Worm (Caenorhabditis elegans) whole organism, L4 larva: ENCODE data around the gene nhr-31.

Experiments used
- F37D6.2 ChIP-seq: sonication (generic microtip); optimal IDR thresholded peaks from 2 replicates; lab custom pipeline; 2016; ENCODE audit warnings: mild to moderate bottlenecking, missing genetic modification characterization, missing compliant biosample characterization
- F44E2.7 ChIP-seq: fragments of 200-800 bp; sonication (Bioruptor generic); IDR thresholded peaks from 2 replicates; pipeline ENCODE4 v2.1.2; 2022; ENCODE audit warnings: missing genetic modification characterization, missing compliant biosample characterization
- F49E8.2 ChIP-seq: sonication (generic microtip); optimal IDR thresholded peaks from 2 replicates; lab custom pipeline; 2016; ENCODE audit warnings: missing compliant biosample characterization, mild to moderate bottlenecking, missing genetic modification characterization, borderline replicate concordance
- T26A8.4 ChIP-seq: fragments of 200-800 bp; sonication (Bioruptor generic); IDR thresholded peaks from 2 replicates; pipeline ENCODE4 v1.3.6; 2022; ENCODE audit warnings: missing genetic modification characterization, missing compliant biosample characterization
- Y48G9A.11 ChIP-seq: fragments of 200-800 bp; sonication (Bioruptor generic); IDR thresholded peaks from 2 replicates; pipeline ENCODE4 v1.3.6; 2022; ENCODE audit warnings: missing genetic modification reagents, missing genetic modification characterization, missing compliant biosample characterization
- Y5F2A.4 ChIP-seq: fragments of 200-800 bp; sonication (Bioruptor generic); optimal IDR thresholded peaks from 2 replicates; lab custom pipeline; 2018; ENCODE audit warnings: mild to moderate bottlenecking, missing genetic modification characterization, missing compliant biosample characterization
- ZK546.5 ChIP-seq, 2 experiments: sonication (generic microtip); optimal IDR thresholded peaks; 2 replicates each; lab custom pipeline; 2017; ENCODE audit warnings: missing biosample characterization in 2 of 2, missing genetic modification characterization in 2 of 2
- arid-1 ChIP-seq: fragments of 200-800 bp; sonication (Bioruptor generic); conservative IDR thresholded peaks from 2 replicates; pipeline ENCODE4 v1.3.6; 2022; ENCODE audit warnings: missing genetic modification reagents, missing genetic modification characterization, missing compliant biosample characterization
- ceh-20 ChIP-seq: fragments of 200-800 bp; sonication (Bioruptor generic); IDR thresholded peaks from 2 replicates; pipeline ENCODE4 v1.3.6; 2022; ENCODE audit warnings: missing genetic modification reagents, missing genetic modification characterization, missing compliant biosample characterization
- ceh-28 ChIP-seq: fragments of 150-350 bp; optimal IDR thresholded peaks from 2 replicates; lab custom pipeline; 2014; ENCODE audit warnings: missing biosample characterization, missing genetic modification reagents, missing genetic modification characterization
- cey-2 ChIP-seq: sonication (generic microtip); optimal IDR thresholded peaks from 3 replicates; lab custom pipeline; 2017; ENCODE audit warnings: missing genetic modification characterization, mild to moderate bottlenecking, missing compliant biosample characterization, antibody characterized with exemption, borderline replicate concordance; ENCODE audit not compliant: insufficient read depth
- daf-16 ChIP-seq, 3 experiments: sonication (generic microtip); optimal IDR thresholded peaks; 2 replicates each; lab custom pipeline; 2016 to 2017; ENCODE audit warnings: missing genetic modification characterization in 3 of 3, missing genetic modification reagents in 3 of 3, mild to moderate bottlenecking in 2 of 3, missing compliant biosample characterization in 2 of 3, missing biosample characterization in 1 of 3, moderate library complexity in 1 of 3
- dmd-6 ChIP-seq: fragments of 200-800 bp; sonication (Bioruptor generic); IDR thresholded peaks from 2 replicates; pipeline ENCODE4 v1.3.6; 2022; ENCODE audit warnings: missing genetic modification reagents, missing genetic modification characterization, missing compliant biosample characterization
- dpl-1 ChIP-seq: fragments of 150-350 bp; optimal IDR thresholded peaks from 2 replicates; lab custom pipeline; 2014; ENCODE audit warnings: missing biosample characterization, missing genetic modification reagents, missing genetic modification characterization
- duxl-1 ChIP-seq: sonication (generic microtip); optimal IDR thresholded peaks from 2 replicates; lab custom pipeline; 2016; ENCODE audit warnings: mild to moderate bottlenecking, missing genetic modification characterization, moderate library complexity, missing compliant biosample characterization; ENCODE audit not compliant: poor library complexity
- dve-1 ChIP-seq: sonication (generic microtip); optimal IDR thresholded peaks from 2 replicates; lab custom pipeline; 2017; ENCODE audit warnings: antibody characterized with exemption, mild to moderate bottlenecking, missing genetic modification characterization, missing compliant biosample characterization; ENCODE audit not compliant: insufficient read depth
- egl-27 ChIP-seq: sonication (generic microtip); optimal IDR thresholded peaks from 3 replicates; lab custom pipeline; 2017; ENCODE audit warnings: missing biosample characterization, missing genetic modification reagents, missing genetic modification characterization
- fkh-10 ChIP-seq: fragments of 150-350 bp; optimal IDR thresholded peaks from 2 replicates; lab custom pipeline; 2014; ENCODE audit warnings: missing biosample characterization, missing genetic modification reagents, missing genetic modification characterization
- fos-1 ChIP-seq: fragments of 150-350 bp; optimal IDR thresholded peaks from 2 replicates; lab custom pipeline; 2014; ENCODE audit warnings: missing biosample characterization, missing genetic modification characterization
- hif-1 ChIP-seq, 2 experiments: sonication (generic microtip); optimal IDR thresholded peaks; 2 replicates each; lab custom pipeline; 2016 to 2017; ENCODE audit warnings: missing compliant biosample characterization in 2 of 2, missing genetic modification characterization in 2 of 2, missing genetic modification reagents in 2 of 2, missing genotype in 2 of 2, mild to moderate bottlenecking in 1 of 2
- hlh-11 ChIP-seq: fragments of 200-800 bp; sonication (Bioruptor generic); optimal IDR thresholded peaks from 2 replicates; lab custom pipeline; 2018; ENCODE audit warnings: mild to moderate bottlenecking, missing genetic modification characterization, missing compliant biosample characterization
- hlh-30 ChIP-seq: sonication (generic microtip); optimal IDR thresholded peaks from 2 replicates; lab custom pipeline; 2017; ENCODE audit warnings: antibody characterized with exemption, mild to moderate bottlenecking, missing genetic modification characterization, missing compliant biosample characterization; ENCODE audit not compliant: insufficient read depth
- lin-1 ChIP-seq: fragments of 200-800 bp; sonication (Bioruptor generic); IDR thresholded peaks from 2 replicates; pipeline ENCODE4 v1.3.6; 2022; ENCODE audit warnings: missing genetic modification reagents, missing genetic modification characterization, missing compliant biosample characterization
- lin-15B ChIP-seq: fragments of 150-350 bp; sonication (generic microtip); optimal IDR thresholded peaks from 3 replicates; lab custom pipeline; 2014; ENCODE audit warnings: missing biosample characterization, missing genetic modification characterization
- lin-29 ChIP-seq: fragments of 200-800 bp; sonication (Bioruptor generic); IDR thresholded peaks from 2 replicates; pipeline ENCODE4 v1.3.6; 2022; ENCODE audit warnings: missing genetic modification reagents, missing genetic modification characterization, missing compliant biosample characterization
- lin-39 ChIP-seq: fragments of 150-350 bp; optimal IDR thresholded peaks from 2 replicates; lab custom pipeline; 2014; ENCODE audit warnings: missing biosample characterization, missing genetic modification reagents, missing genetic modification characterization
- lsy-2 ChIP-seq, 2 experiments: fragments of 150-350 bp in 1 of 2; sonication (generic microtip) in 1 of 2; optimal IDR thresholded peaks; 2 replicates each; lab custom pipeline; 2014 to 2017; ENCODE audit warnings: missing biosample characterization in 2 of 2, missing genetic modification characterization in 2 of 2
- madf-5 ChIP-seq, 2 experiments: fragments of 200-800 bp; sonication (Bioruptor generic); IDR thresholded peaks; 2 replicates each; pipeline ENCODE4 v1.3.6; 2022; ENCODE audit warnings: missing compliant biosample characterization in 2 of 2, missing genetic modification characterization in 2 of 2
- mdl-1 ChIP-seq, 2 experiments: fragments of 150-350 bp in 1 of 2; sonication (generic microtip) in 1 of 2; optimal IDR thresholded peaks; 2 replicates each; lab custom pipeline; 2014 to 2017; ENCODE audit warnings: missing biosample characterization in 2 of 2, missing genetic modification characterization in 2 of 2
- mxl-2 ChIP-seq: fragments of 200-800 bp; sonication (Bioruptor generic); conservative IDR thresholded peaks from 2 replicates; pipeline ENCODE4 v1.3.6; 2022; ENCODE audit warnings: missing genetic modification reagents, missing genetic modification characterization, missing compliant biosample characterization
- nhr-11 ChIP-seq: fragments of 150-350 bp; optimal IDR thresholded peaks from 2 replicates; lab custom pipeline; 2014; ENCODE audit warnings: missing biosample characterization, missing genetic modification characterization
- nhr-237 ChIP-seq: sonication (generic microtip); optimal IDR thresholded peaks from 2 replicates; lab custom pipeline; 2017; ENCODE audit warnings: missing biosample characterization, missing genetic modification characterization
- nhr-28 ChIP-seq: fragments of 150-350 bp; optimal IDR thresholded peaks from 2 replicates; lab custom pipeline; 2014; ENCODE audit warnings: missing biosample characterization, missing genetic modification characterization
- nhr-41 ChIP-seq: fragments of 200-800 bp; sonication (Bioruptor generic); IDR thresholded peaks from 2 replicates; pipeline ENCODE4 v1.3.6; 2022; ENCODE audit warnings: missing genetic modification reagents, missing genetic modification characterization, missing compliant biosample characterization
- nhr-76 ChIP-seq: fragments of 150-350 bp; optimal IDR thresholded peaks from 2 replicates; lab custom pipeline; 2014; ENCODE audit warnings: missing biosample characterization, missing genetic modification characterization
- rbr-2 ChIP-seq: sonication (generic microtip); optimal IDR thresholded peaks from 2 replicates; lab custom pipeline; 2016; ENCODE audit warnings: missing genotype, missing genetic modification characterization, missing compliant biosample characterization
- sdz-12 ChIP-seq: fragments of 200-800 bp; sonication (Bioruptor generic); optimal IDR thresholded peaks from 2 replicates; lab custom pipeline; 2018; ENCODE audit warnings: mild to moderate bottlenecking, missing genetic modification characterization, missing compliant biosample characterization
- set-16 ChIP-seq: fragments of 200-800 bp; sonication (Bioruptor generic); IDR thresholded peaks from 2 replicates; pipeline ENCODE4 v1.3.6; 2022; ENCODE audit warnings: missing genetic modification reagents, missing genetic modification characterization, missing compliant biosample characterization
- skn-1 ChIP-seq: fragments of 150-350 bp; optimal IDR thresholded peaks from 2 replicates; lab custom pipeline; 2014; ENCODE audit warnings: missing biosample characterization, missing genetic modification characterization
- spr-3 ChIP-seq: fragments of 200-800 bp; sonication (Bioruptor generic); optimal IDR thresholded peaks from 2 replicates; lab custom pipeline; 2018; ENCODE audit warnings: mild to moderate bottlenecking, missing genetic modification characterization, missing compliant biosample characterization
- tra-1 ChIP-seq: fragments of 200-800 bp; sonication (Bioruptor generic); IDR thresholded peaks from 2 replicates; pipeline ENCODE4 v1.3.6; 2022; ENCODE audit warnings: missing genetic modification reagents, missing genetic modification characterization, missing compliant biosample characterization
- unc-39 ChIP-seq: sonication (generic microtip); optimal IDR thresholded peaks from 2 replicates; lab custom pipeline; 2017; ENCODE audit warnings: missing biosample characterization, missing genetic modification characterization
- unc-62 ChIP-seq, 3 experiments: fragments of 150-350 bp in 1 of 3; sonication (generic microtip); optimal IDR thresholded peaks in 2 of 3; peaks in 1 of 3; 1 replicate in 1 of 3; 2 replicates in 2 of 3; lab custom pipeline; 2014 to 2017; ENCODE audit warnings: missing biosample characterization in 3 of 3, missing genetic modification characterization in 3 of 3, missing genetic modification reagents in 3 of 3, missing genotype in 1 of 3
- zag-1 ChIP-seq: fragments of 150-350 bp; optimal IDR thresholded peaks from 2 replicates; lab custom pipeline; 2014; ENCODE audit warnings: missing biosample characterization, missing genetic modification characterization
- zfp-3 ChIP-seq: fragments of 200-800 bp; sonication (Bioruptor generic); conservative IDR thresholded peaks from 2 replicates; pipeline ENCODE4 v1.3.6; 2022; ENCODE audit warnings: missing genetic modification reagents, missing genetic modification characterization, missing compliant biosample characterization

The nhr-31 gene

DNA sequence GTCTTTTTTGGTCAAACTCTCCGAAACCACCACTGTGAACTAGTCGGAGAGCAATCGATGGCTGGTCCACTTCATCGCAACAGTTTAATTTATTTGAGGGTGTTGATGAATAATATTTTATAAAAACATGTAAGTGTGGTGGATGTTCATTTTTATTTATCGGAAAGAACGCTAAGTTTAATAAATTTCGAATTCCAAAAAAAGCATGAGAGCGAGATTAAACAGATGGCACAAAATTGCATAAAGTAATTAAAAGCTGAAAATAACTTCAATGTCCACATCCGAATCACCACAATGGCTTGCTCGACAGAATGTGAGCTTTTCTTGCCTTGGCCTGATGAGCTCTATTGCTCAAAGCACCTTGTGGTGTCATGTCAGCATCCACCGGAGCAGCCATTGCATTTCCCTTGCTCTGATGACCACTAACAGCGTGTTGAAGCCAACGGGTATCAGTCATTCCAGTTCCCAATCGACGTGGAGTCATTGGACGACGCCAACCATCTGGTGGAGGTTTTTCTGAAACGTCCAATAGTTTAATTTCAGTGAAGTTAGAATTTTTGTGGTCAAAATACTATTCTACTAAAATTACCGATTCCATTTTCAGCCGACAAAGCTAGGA, 45.5 kb downstream of the nhr-31 start (continued):
- TF ChIP-seq lsy-2 (tag; optimal IDR thresholded peaks at IDR 0.05; lab: Kevin White, UChicago) (no peak), tra-1 (GFP tag; lab: Robert Waterston, UW) (0 out of 2 replicates have a peak, but pooled peaks have one; percentile 12), fos-1 (no peak), egl-27 (no peak), ceh-20 (no peak), dmd-6 (GFP tag; lab: Robert Waterston, UW) (no peak), nhr-237 (tag; lab: Kevin White, UChicago) (no peak), F37D6.2 (no peak), unc-39 (tag; lab: Kevin White, UChicago) (no peak), lin-1 (no peak), set-16 (GFP tag; lab: Robert Waterston, UW) (no peak), T26A8.4 (GFP tag; lab: Robert Waterston, UW) (peak; percentile 75; the same call in 1 of the 2 replicates), rbr-2 (tag; lab: Kevin White, UChicago) (no peak), fkh-10 (GFP tag; lab: Kevin White, UChicago) (no peak), Y48G9A.11 (GFP tag; lab: Robert Waterston, UW) (no peak; the same call in 1 of the 2 replicates), madf-5 (GFP tag; IDR thresholded peaks at IDR 0.05; lab: Robert Waterston, UW) (no peak), ZK546.5 (tag; optimal IDR thresholded peaks at IDR 0.05; lab: Kevin White, UChicago) (no peak), daf-16 (GFP tag; optimal IDR thresholded peaks at IDR 0.05; lab: Kevin White, UChicago) (peak in 1 of 2 experiments; percentile 14), daf-16 (tag; optimal IDR thresholded peaks at IDR 0.05; lab: Kevin White, UChicago) (peak; percentile 4), lin-29 (no peak), unc-62 (GFP tag; optimal IDR thresholded peaks at IDR 0.05 in 1 of 2; lab: Kevin White, UChicago) (peak in 1 of 2 experiments; percentile 76), unc-62 (tag; optimal IDR thresholded peaks at IDR 0.05; lab: Kevin White, UChicago) (no peak)

DNA sequence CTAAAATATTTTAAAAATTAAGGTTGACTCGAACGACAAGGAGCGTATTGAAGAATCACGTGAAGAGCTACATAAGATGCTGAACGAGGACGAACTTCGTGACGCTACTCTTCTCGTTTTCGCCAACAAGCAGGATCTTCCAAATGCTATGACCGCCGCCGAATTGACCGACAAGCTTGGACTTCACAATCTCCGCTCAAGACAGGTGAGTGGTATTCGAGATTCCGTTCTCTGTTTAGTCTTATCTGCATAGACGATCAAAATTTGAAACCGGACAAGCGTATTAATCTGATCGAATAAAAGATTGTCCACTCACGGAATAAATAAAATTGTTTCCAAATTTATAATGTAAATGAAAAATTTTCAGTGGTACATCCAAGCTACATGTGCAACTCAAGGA, 46.3 kb downstream of the nhr-31 start:
- no peak for TF ChIP-seq sdz-12 (GFP tag; lab: Kevin White, UChicago)
- no peak for TF ChIP-seq lin-15B (tag; lab: Kevin White, UChicago)
- TF ChIP-seq fkh-10 (GFP tag; lab: Kevin White, UChicago), result no peak
- TF ChIP-seq ceh-28 (tag; lab: Kevin White, UChicago), result no peak
- TF ChIP-seq nhr-28, result no peak
- TF ChIP-seq fos-1, result no peak
- TF ChIP-seq mdl-1 (tag; optimal IDR thresholded peaks at IDR 0.05; lab: Kevin White, UChicago), result no peak
- no peak for TF ChIP-seq skn-1 (tag; lab: Kevin White, UChicago)
- no peak for TF ChIP-seq zag-1 (tag; lab: Kevin White, UChicago)
- no peak for TF ChIP-seq zfp-3 (GFP tag; lab: Robert Waterston, UW)

DNA sequence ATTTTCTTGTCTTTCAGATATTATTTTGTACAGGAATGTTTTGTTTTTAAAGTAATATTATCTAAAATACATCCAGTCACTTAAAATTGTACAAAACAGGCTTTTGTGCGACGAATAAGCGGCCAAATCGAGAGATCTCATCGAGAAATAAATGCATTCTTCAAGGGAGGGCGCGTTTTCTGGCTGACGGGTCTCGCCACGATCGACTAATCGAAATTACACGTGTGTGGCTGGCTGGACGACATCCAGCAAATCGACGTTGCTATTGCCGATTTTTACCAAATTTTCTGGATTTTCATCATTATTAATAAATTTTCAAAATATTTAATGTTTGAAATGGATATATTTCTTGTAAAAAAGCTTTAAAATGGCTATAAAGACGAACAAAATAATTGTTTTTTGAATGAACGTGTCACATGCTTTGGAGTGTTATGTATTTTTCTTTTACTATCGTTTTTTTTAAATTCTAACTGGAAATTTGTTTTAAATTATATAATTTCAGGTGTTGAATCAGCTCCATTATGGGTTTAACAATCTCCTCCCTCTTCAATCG, 47.2 kb downstream of the nhr-31 start, which contains the start of gene arf-5:
Gene arf-5, plus strand, starts transcription at position 503 of the 553 bp plus-strand sequence.
- TF ChIP-seq skn-1 (tag; lab: Kevin White, UChicago) (no peak), Y5F2A.4 (GFP tag; lab: Kevin White, UChicago) (no peak), F49E8.2 (tag; lab: Kevin White, UChicago) (no peak), lin-39 (tag; lab: Kevin White, UChicago) (no peak), zag-1 (tag; lab: Kevin White, UChicago) (no peak), nhr-11 (tag; lab: Kevin White, UChicago) (no peak), arid-1 (no peak), nhr-41 (no peak), dpl-1 (peak; percentile 42), spr-3 (GFP tag; lab: Kevin White, UChicago) (no peak), lsy-2 (tag; optimal IDR thresholded peaks at IDR 0.05; lab: Kevin White, UChicago) (peak in 1 of 2 experiments; percentile 61), duxl-1 (tag; lab: Kevin White, UChicago) (no peak), hlh-11 (tag; lab: Kevin White, UChicago) (peak; percentile 31), mxl-2 (GFP tag; lab: Robert Waterston, UW) (no peak), sdz-12 (GFP tag; lab: Kevin White, UChicago) (no peak), hlh-30 (tag; lab: Kevin White, UChicago) (peak; percentile 64), nhr-76 (tag; lab: Kevin White, UChicago) (no peak), F44E2.7 (no peak), dve-1 (tag; lab: Kevin White, UChicago) (peak; percentile 40), mdl-1 (tag; optimal IDR thresholded peaks at IDR 0.05; lab: Kevin White, UChicago) (peak in 1 of 2 experiments; percentile 82), unc-39 (tag; lab: Kevin White, UChicago) (no peak), cey-2 (tag; lab: Kevin White, UChicago) (no peak), hif-1 (tag; optimal IDR thresholded peaks at IDR 0.05; lab: Kevin White, UChicago) (no peak)
